Worm (Caenorhabditis elegans): ENCODE data around the gene rgs-2.

DNA sequence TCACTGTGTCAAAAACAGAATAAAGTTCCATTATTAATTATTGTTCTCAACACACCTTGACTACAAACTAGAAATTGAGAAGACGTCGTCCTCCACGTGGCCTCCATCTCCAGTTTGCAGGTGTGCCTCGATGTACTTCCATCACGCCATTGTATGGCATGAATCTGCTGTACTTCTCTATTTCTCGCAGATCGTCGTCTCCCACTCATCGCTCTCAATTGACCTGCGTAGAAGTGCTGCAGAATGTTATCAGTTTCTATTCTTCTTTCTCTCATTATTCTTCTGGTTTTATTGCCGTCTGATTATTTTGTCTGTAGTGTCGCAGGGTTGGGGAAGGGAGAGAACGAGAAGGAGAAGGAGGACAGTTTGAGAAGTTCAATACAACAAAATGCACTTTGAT lies 47.2 kb downstream of the rgs-2 start:
- TF ChIP-seq ama-1 (optimal IDR thresholded peaks at IDR 0.05) (no peak), hmbx-1 (tag; optimal IDR thresholded peaks at IDR 0.05) (no peak), sea-1 (GFP tag; conservative IDR thresholded peaks at IDR 0.05) (no peak), pes-1 (GFP tag; IDR thresholded peaks at IDR 0.05) (no peak), flt-1 (GFP tag; IDR thresholded peaks at IDR 0.05) (no peak), tbx-37 (GFP tag; conservative IDR thresholded peaks at IDR 0.05) (no peak), ceh-13 (GFP tag; optimal IDR thresholded peaks at IDR 0.05) (no peak), B0310.2 (tag; optimal IDR thresholded peaks at IDR 0.05) (no peak), F13C5.2 (tag; optimal IDR thresholded peaks at IDR 0.05) (no peak), scrt-1 (GFP tag; IDR thresholded peaks at IDR 0.05) (no peak), aly-1 (tag; optimal IDR thresholded peaks at IDR 0.05) (no peak)

All from whole organism, early embryonic.